Worm (Caenorhabditis elegans) whole organism, late embryonic: ENCODE measurements around the gene T23E7.6.

Source experiments
- F13H6.1 ChIP-seq: sonication (generic microtip); optimal IDR thresholded peaks from 2 replicates; lab custom pipeline; 2016; ENCODE audit warnings: missing genetic modification characterization, missing compliant biosample characterization
- Y22D7AL.16 ChIP-seq: sonication (generic microtip); optimal IDR thresholded peaks from 2 replicates; lab custom pipeline; 2016; ENCODE audit warnings: missing genetic modification characterization, missing compliant biosample characterization
- ceh-14 ChIP-seq: sonication (generic microtip); optimal IDR thresholded peaks from 2 replicates; lab custom pipeline; 2016; ENCODE audit warnings: missing genotype, missing genetic modification characterization, missing compliant biosample characterization
- ceh-19 ChIP-seq: fragments of 200-800 bp; sonication (Bioruptor generic); optimal IDR thresholded peaks from 2 replicates; lab custom pipeline; 2018; ENCODE audit warnings: mild to moderate bottlenecking, missing genetic modification characterization, missing compliant biosample characterization
- che-1 ChIP-seq: sonication (generic microtip); optimal IDR thresholded peaks from 2 replicates; lab custom pipeline; 2016; ENCODE audit warnings: mild to moderate bottlenecking, missing genetic modification characterization, missing compliant biosample characterization
- elt-2 ChIP-seq: sonication (generic microtip); optimal IDR thresholded peaks from 2 replicates; lab custom pipeline; 2016; ENCODE audit warnings: missing genetic modification reagents, missing genetic modification characterization, missing compliant biosample characterization
- ets-4 ChIP-seq: sonication (generic microtip); optimal IDR thresholded peaks from 2 replicates; lab custom pipeline; 2016; ENCODE audit warnings: missing genetic modification characterization, missing compliant biosample characterization
- fkh-10 ChIP-seq: fragments of 150-350 bp; optimal IDR thresholded peaks from 2 replicates; lab custom pipeline; 2014; ENCODE audit warnings: missing biosample characterization, missing genetic modification reagents, missing genetic modification characterization
- hlh-30 ChIP-seq: sonication (generic microtip); optimal IDR thresholded peaks from 2 replicates; lab custom pipeline; 2017; ENCODE audit warnings: antibody characterized with exemption, missing genetic modification characterization, missing compliant biosample characterization; ENCODE audit not compliant: insufficient read depth
- nhr-11 ChIP-seq: fragments of 150-350 bp; optimal IDR thresholded peaks from 2 replicates; lab custom pipeline; 2014; ENCODE audit warnings: missing biosample characterization, missing genetic modification characterization
- pag-3 ChIP-seq: sonication (generic microtip); optimal IDR thresholded peaks from 2 replicates; lab custom pipeline; 2016; ENCODE audit warnings: missing compliant biosample characterization, missing genetic modification characterization, borderline replicate concordance
- pqm-1 ChIP-seq: sonication (generic microtip); optimal IDR thresholded peaks from 2 replicates; lab custom pipeline; 2016; ENCODE audit warnings: missing genetic modification characterization, missing compliant biosample characterization
- ref-2 ChIP-seq: sonication (generic microtip); optimal IDR thresholded peaks from 2 replicates; lab custom pipeline; 2016; ENCODE audit warnings: missing genetic modification characterization, missing compliant biosample characterization
- sdc-2 ChIP-seq: sonication (generic microtip); optimal IDR thresholded peaks from 2 replicates; lab custom pipeline; 2016; ENCODE audit warnings: missing genotype, missing genetic modification characterization, missing compliant biosample characterization
- tbx-2 ChIP-seq: sonication (generic microtip); optimal IDR thresholded peaks from 2 replicates; lab custom pipeline; 2016; ENCODE audit warnings: missing genetic modification characterization, missing compliant biosample characterization
- unc-55 ChIP-seq: sonication (generic microtip); optimal IDR thresholded peaks from 2 replicates; lab custom pipeline; 2017; ENCODE audit warnings: missing biosample characterization, missing genetic modification reagents, missing genetic modification characterization

T23E7.6 gene

ce11 chrX:17631703-17632102, 52.9 kb downstream of the T23E7.6 start:
- TF ChIP-seq che-1 (no peak), ceh-19 (no peak), ets-4 (tag; lab: Kevin White, UChicago) (no peak), pag-3 (tag; lab: Kevin White, UChicago) (no peak), unc-55 (GFP tag; lab: Kevin White, UChicago) (peak; percentile 37), fkh-10 (no peak), nhr-11 (tag; lab: Kevin White, UChicago) (no peak), Y22D7AL.16 (tag; lab: Kevin White, UChicago) (no peak)

- peak; percentile 35 for TF ChIP-seq pqm-1 (tag; lab: Kevin White, UChicago)
- TF ChIP-seq elt-2: peak; percentile 9
- no peak for TF ChIP-seq F13H6.1 (tag; lab: Kevin White, UChicago)
- no peak for TF ChIP-seq sdc-2 (tag; lab: Kevin White, UChicago)
- peak; percentile 26 for TF ChIP-seq tbx-2 (tag; lab: Kevin White, UChicago)
- peak; percentile 77 for TF ChIP-seq hlh-30 (tag; lab: Kevin White, UChicago)
- TF ChIP-seq ceh-14: no peak
- TF ChIP-seq ref-2 (tag; lab: Kevin White, UChicago): peak; percentile 23
These were observed 53.7 kb downstream of the T23E7.6 start for ce11 chrX:17630888-17631287.
